Worm (Caenorhabditis elegans): ENCODE measurements around the gene Y110A2AL.3.
A peak's percentile ranks its signal among the peaks of the same experiment; 100 is the strongest.

Y110A2AL.3 gene

DNA sequence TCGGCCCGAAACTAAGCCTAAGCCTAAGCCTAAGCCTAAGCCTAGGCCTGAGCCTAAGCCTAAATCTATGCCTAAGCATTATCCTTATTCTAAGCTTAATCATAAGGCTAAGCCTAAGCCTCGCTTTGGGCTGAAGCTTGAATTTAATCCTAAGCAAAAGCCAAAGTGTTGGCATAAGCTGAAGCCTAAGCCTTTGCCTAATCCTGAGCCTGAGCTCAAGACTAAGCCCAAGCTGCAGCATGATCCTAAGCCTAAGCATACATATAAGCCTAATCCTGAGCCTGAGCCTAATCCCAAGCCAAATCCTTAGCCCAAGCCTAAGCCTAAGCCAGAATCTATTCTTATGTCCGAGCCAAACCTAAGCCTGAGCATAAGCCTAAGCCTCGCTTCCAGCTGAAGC lies 20.3 kb upstream of the Y110A2AL.3 start:
- no peak for TF ChIP-seq sdz-38 (tag; optimal IDR thresholded peaks at IDR 0.05)

DNA sequence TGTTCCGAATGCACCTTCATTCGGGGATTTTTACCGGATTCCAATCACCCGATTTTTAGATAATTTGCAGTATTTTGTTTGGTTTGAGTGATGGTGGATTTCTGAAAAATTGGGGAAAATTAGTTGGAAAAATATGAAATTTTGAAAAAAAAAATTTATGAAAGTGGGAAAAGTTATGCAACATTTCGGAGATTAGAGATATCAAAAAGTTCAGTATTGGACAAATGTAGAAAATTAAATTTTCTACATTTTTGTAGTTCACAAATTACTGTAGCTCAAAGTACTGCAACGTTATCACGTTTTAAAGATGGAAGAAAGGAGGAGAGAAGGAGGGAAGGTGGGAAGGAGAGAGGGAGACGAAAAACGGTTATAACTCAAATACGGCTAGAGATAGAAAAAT lies 14.4 kb upstream of the Y110A2AL.3 start, which contains the start of gene ptc-3:
Gene ptc-3 (minus strand): TSS at position 101 of the 400 bp plus-strand sequence.
- TF ChIP-seq repo-1 (tag; optimal IDR thresholded peaks at IDR 0.05) (no peak), chd-7 (tag; optimal IDR thresholded peaks at IDR 0.05) (no peak), hmg-20 (GFP tag; IDR thresholded peaks at IDR 0.05) (no peak), C06A6.2 (GFP tag; conservative IDR thresholded peaks at IDR 0.05) (no peak), B0019.2 (GFP tag; conservative IDR thresholded peaks at IDR 0.05) (no peak), egl-44 (GFP tag; IDR thresholded peaks at IDR 0.05) (no peak), Y53G8AR.9 (GFP tag; conservative IDR thresholded peaks at IDR 0.05) (no peak), F22D6.2 (tag; optimal IDR thresholded peaks at IDR 0.05) (no peak), egrh-3 (GFP tag; IDR thresholded peaks at IDR 0.05) (no peak), hlh-26 (GFP tag; conservative IDR thresholded peaks at IDR 0.05) (no peak)

DNA sequence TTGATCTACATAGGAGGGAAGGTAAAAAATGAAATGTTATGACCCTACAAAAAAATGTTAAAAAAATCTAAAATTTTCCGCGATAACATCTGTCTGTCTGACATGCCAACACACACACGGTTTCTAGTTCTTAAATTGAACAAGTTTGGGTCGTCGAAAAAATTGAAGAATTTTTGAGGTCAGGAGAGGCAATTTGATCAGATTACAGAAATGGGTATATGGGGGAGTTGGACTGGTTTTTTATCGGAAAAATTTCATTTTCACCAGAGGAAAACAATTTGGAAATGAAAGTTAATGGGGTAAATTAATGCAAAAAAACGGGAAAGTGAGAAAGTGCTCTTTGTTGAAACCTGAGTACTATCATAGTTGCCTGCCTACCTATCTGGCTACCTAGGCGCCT lies 13.1 kb upstream of the Y110A2AL.3 start:
- TF ChIP-seq Y95B8A.8 (GFP tag; IDR thresholded peaks at IDR 0.05) (no peak), dox-1 (GFP tag; IDR thresholded peaks at IDR 0.05) (no peak), lsy-27 (tag; optimal IDR thresholded peaks at IDR 0.05; ENCODE audit: borderline replicate concordance, insufficient read depth) (no peak), akir-1 (GFP tag; optimal IDR thresholded peaks at IDR 0.05) (no peak), athp-1 (tag; optimal IDR thresholded peaks at IDR 0.05) (no peak)

DNA sequence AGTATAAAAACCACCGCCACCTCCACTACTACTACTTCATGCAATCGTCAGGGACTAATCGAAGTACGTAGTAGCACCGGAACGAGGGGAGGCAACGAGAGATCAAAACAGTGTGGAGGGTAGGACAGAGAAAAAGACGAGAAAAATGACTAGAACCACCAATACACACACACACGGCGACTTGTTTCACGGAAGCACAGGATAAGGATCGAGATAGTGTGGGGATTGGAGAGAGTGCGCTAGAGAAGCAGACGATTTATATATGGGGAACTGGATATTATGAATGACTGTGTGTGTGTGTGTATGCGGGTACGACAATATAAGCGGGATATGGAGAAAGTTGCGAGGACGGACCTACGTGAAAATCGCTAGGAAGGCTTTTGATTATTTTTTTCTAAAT lies 12.1 kb upstream of the Y110A2AL.3 start:
- TF ChIP-seq hmg-1.2 (GFP tag; IDR thresholded peaks at IDR 0.05), result peak; percentile 36; the same call in 1 of the 2 replicates
- TF ChIP-seq let-607 (tag; optimal IDR thresholded peaks at IDR 0.05), result no peak

DNA sequence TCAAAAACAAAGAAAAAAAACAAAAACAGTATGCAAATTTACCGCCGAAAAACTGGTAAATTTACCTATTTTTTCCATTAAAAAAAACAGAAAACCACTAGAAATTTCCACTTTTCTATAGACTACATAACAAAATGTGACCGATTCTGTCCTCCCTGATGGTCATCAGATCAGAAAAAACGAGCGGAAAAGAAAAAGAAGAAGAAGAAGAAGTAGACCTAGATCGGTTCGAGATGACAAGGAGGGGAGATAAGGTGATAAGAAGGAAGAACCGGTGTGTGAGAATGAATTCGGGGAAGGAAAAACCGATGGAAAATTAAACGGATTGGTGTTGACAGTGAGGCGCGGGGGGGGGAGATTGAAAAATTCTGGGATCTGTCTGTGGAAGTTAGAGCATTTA lies 10.8 kb upstream of the Y110A2AL.3 start:
- no peak for TF ChIP-seq akir-1 (GFP tag; optimal IDR thresholded peaks at IDR 0.05)
- no peak for TF ChIP-seq lin-26 (GFP tag; IDR thresholded peaks at IDR 0.05)
- no peak for TF ChIP-seq hmg-20 (GFP tag; IDR thresholded peaks at IDR 0.05)

DNA sequence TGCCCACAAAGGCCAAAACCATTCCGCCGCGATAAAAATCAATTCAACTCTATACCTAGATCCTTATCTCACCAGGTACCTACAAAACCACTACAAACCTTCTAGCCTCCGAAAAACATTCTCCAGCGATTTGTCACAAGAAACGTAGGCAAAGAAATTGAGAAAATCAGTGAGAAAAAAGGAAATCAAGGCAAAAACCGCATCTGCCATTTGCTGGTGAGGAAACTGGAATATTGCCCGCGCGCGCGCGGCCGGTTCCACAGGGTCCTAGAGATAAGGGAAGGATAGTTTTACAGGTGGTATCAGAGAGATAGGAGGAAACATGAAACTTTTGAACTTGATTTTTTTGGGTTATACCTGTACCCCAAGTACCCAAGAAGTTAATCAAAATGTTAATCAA lies 9.3 kb upstream of the Y110A2AL.3 start:
- TF ChIP-seq dpl-1 (GFP tag; optimal IDR thresholded peaks at IDR 0.05) (no peak), attf-3 (GFP tag; conservative IDR thresholded peaks at IDR 0.05) (no peak), F33H1.4 (GFP tag; IDR thresholded peaks at IDR 0.05) (no peak), hmg-20 (GFP tag; IDR thresholded peaks at IDR 0.05) (no peak), nhr-80 (tag; optimal IDR thresholded peaks at IDR 0.05) (no peak), lir-1 (GFP tag; conservative IDR thresholded peaks at IDR 0.05) (no peak), nhr-179 (tag; optimal IDR thresholded peaks at IDR 0.05) (no peak), sptf-2 (GFP tag; optimal IDR thresholded peaks at IDR 0.05) (no peak), B0035.1 (tag; optimal IDR thresholded peaks at IDR 0.05) (no peak), sdz-38 (tag; optimal IDR thresholded peaks at IDR 0.05) (no peak), egl-18 (GFP tag; IDR thresholded peaks at IDR 0.05) (no peak), F23B12.7 (tag; optimal IDR thresholded peaks at IDR 0.05; ENCODE audit: insufficient read depth) (no peak), let-607 (tag; optimal IDR thresholded peaks at IDR 0.05) (no peak), die-1 (tag; optimal IDR thresholded peaks at IDR 0.05) (no peak)
